Worm (Caenorhabditis elegans): ENCODE measurements around the gene Y37E11AL.9.

ce11 chrIV:3710737-3711136, 10.3 kb upstream of the Y37E11AL.9 start:
- TF ChIP-seq ztf-23 (GFP tag; IDR thresholded peaks at IDR 0.05) (no peak), flt-1 (GFP tag; IDR thresholded peaks at IDR 0.05) (no peak)
